Worm (Caenorhabditis elegans): ENCODE measurements around the gene fbxb-118.

fbxb-118 gene

DNA sequence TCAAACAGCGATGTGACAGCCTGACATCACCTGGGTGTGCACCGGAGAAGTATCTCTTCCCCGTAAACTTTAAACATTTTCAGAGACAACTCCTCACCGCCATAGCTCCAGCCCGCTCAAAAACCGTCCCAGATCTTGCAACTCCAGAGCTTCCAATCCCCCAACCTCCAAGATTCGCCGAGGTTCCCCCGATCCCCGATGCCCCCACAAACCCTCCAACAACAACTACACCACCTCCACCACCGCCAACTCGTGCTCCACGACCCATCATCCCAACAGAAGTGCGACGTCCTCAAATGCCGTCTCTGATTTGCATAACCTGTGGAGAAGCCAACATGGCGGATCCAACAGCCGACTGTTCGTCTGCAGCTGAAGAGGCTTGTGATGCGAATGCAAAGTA, 7.2 kb upstream of the fbxb-118 start:
- TF ChIP-seq ceh-83 (GFP tag; optimal IDR thresholded peaks at IDR 0.05) (no peak), ham-2 (GFP tag; optimal IDR thresholded peaks at IDR 0.05) (no peak), nhr-237 (tag; optimal IDR thresholded peaks at IDR 0.05) (no peak), mls-2 (tag; optimal IDR thresholded peaks at IDR 0.05) (no peak), unc-120 (tag; optimal IDR thresholded peaks at IDR 0.05; ENCODE audit: poor library complexity, severe bottlenecking) (no peak), mep-1 (tag; optimal IDR thresholded peaks at IDR 0.05) (no peak), M03D4.4 (tag; optimal IDR thresholded peaks at IDR 0.05) (no peak), elt-1 (tag; optimal IDR thresholded peaks at IDR 0.05; ENCODE audit: borderline replicate concordance, insufficient read depth) (no peak)

- TF ChIP-seq ceh-43 (GFP tag; optimal IDR thresholded peaks at IDR 0.05) (no peak), flh-1 (GFP tag; optimal IDR thresholded peaks at IDR 0.05) (no peak), mab-5 (tag; optimal IDR thresholded peaks at IDR 0.05) (no peak), drap-1 (GFP tag; optimal IDR thresholded peaks at IDR 0.05) (no peak), tbx-8 (GFP tag; optimal IDR thresholded peaks at IDR 0.05) (no peak), mls-2 (tag; optimal IDR thresholded peaks at IDR 0.05) (no peak), lin-32 (GFP tag; optimal IDR thresholded peaks at IDR 0.05) (no peak), sem-2 (GFP tag; optimal IDR thresholded peaks at IDR 0.05) (no peak), ham-2 (GFP tag; optimal IDR thresholded peaks at IDR 0.05) (no peak), bed-3 (GFP tag; optimal IDR thresholded peaks at IDR 0.05) (no peak), ceh-39 (tag; optimal IDR thresholded peaks at IDR 0.05) (no peak), sptf-1 (tag; optimal IDR thresholded peaks at IDR 0.05) (no peak), unc-39 (tag; optimal IDR thresholded peaks at IDR 0.05) (no peak), ceh-83 (GFP tag; optimal IDR thresholded peaks at IDR 0.05) (no peak), nhr-2 (tag; optimal IDR thresholded peaks at IDR 0.05) (no peak)
Observed at ce11 chrII:4068141-4068540, 4.2 kb upstream of the fbxb-118 start.

DNA sequence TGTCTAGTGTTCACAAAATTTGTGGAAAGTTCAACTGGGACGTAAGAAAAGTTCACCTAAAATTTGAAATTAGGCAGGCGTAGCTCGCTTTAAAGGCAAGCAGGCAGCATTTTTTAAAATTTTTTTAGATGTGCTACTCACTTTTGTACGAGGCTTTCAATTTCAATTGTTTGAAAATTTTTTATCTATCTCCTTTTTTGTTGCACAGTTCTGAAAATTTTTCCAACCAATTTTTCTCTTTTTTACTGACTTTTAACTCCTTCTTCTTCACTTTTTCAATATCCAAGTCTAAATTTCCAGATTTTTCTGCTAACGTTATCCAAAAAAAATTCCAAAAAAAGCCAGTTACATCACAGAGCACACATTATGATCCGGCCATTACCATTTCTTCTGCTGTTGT, 3.4 kb upstream of the fbxb-118 start, which contains the start of gene W06A11.1:
Gene W06A11.1, plus strand, starts transcription at position 301 of the 400 bp plus-strand sequence.
- no peak for TF ChIP-seq elt-1 (tag; optimal IDR thresholded peaks at IDR 0.05; ENCODE audit: borderline replicate concordance, insufficient read depth)

DNA sequence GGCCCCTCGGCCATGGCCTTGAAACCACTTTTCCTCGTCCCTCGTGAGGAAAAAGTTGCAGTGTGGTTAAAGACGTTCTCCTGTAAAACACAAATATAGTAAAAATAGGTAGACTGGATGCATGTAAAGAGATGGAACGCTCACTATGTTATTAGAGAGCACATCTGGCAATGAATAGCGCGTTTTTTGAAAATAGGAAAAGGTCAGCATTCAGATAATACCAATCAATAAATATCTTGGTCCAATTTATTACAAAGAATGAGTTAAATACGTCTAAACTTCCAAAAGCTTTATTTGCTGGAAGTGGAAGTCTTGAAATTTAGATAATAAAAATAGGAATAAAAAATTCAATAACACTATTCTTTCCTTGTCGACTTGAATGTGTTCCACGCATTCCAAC, 1.4 kb downstream of the fbxb-118 start, which contains the start of gene gadr-4:
Gene gadr-4, minus strand, starts transcription at position 101 of the 400 bp plus-strand sequence.
- TF ChIP-seq ceh-39 (tag; optimal IDR thresholded peaks at IDR 0.05) = no peak
- no peak for TF ChIP-seq elt-1 (tag; optimal IDR thresholded peaks at IDR 0.05; ENCODE audit: borderline replicate concordance, insufficient read depth)
- TF ChIP-seq mls-2 (tag; optimal IDR thresholded peaks at IDR 0.05) = no peak
- no peak for TF ChIP-seq ceh-43 (GFP tag; optimal IDR thresholded peaks at IDR 0.05)
- TF ChIP-seq nhr-76 (tag; optimal IDR thresholded peaks at IDR 0.05) = no peak
- no peak for TF ChIP-seq mep-1 (tag; optimal IDR thresholded peaks at IDR 0.05)
- no peak for TF ChIP-seq flh-1 (GFP tag; optimal IDR thresholded peaks at IDR 0.05)
- TF ChIP-seq bed-3 (GFP tag; optimal IDR thresholded peaks at IDR 0.05) = no peak

ce11 chrII:4049672-4050071, 14.2 kb downstream of the fbxb-118 start:
- TF ChIP-seq lsy-2 (tag; optimal IDR thresholded peaks at IDR 0.05) = peak; percentile 13

DNA sequence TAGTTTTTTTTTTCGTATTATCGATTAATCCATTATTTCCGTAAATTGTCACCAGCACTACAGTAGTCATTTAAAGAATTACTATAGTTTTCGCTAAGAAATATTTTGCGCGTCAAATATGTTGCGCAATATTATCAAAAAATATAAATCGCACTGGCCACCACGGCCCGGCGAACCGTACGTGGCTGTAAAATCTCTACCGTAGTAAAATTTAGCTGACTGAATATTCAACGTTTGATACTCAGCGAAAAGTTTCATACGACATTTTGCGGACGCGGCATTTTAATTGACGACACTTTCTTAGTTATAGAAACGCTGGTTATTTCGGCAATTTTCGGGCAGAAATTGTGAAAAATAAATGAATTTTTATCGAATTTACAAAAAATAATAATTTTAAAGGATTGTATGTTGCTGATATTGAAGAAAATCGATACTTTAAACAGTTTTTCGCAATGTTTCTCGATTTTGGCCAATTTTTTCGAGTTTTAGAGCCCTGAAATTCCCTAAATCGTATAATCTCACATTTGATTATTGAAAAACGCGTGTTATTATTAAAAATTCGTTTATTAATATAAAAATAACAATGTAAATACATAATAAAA, 16.0 kb downstream of the fbxb-118 start:
- peak; percentile 21 for TF ChIP-seq zip-8 (tag; optimal IDR thresholded peaks at IDR 0.05)
- peak; percentile 50 for TF ChIP-seq lsy-2 (tag; optimal IDR thresholded peaks at IDR 0.05)

DNA sequence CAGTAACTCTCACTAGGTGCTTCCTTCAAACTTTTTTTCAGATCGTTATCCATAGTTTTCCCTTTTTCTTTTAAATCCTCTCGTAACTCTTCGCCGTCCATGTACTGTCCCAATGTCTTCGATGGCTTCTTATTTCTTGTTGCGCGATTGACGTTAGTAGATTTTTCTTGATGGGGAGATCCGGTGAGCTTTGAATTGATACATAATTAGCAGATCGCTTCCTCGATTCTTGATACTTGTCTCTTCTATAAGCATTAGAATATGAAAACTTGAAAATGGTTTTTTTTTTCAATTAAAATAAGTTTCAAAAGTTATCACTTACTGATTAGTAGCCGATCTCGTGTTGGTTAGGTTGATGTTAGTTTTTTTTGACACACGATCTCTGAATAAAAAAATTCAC, 18.5 kb downstream of the fbxb-118 start, which contains the start of gene K07D4.2:
Gene K07D4.2, minus strand, starts transcription at position 101 of the 400 bp plus-strand sequence.
- TF ChIP-seq bed-3 (GFP tag; optimal IDR thresholded peaks at IDR 0.05) (no peak), ham-2 (GFP tag; optimal IDR thresholded peaks at IDR 0.05) (no peak), unc-120 (tag; optimal IDR thresholded peaks at IDR 0.05; ENCODE audit: poor library complexity, severe bottlenecking) (no peak), nhr-28 (tag; optimal IDR thresholded peaks at IDR 0.05) (no peak), mab-5 (tag; optimal IDR thresholded peaks at IDR 0.05) (no peak), nhr-76 (tag; optimal IDR thresholded peaks at IDR 0.05) (no peak)

DNA sequence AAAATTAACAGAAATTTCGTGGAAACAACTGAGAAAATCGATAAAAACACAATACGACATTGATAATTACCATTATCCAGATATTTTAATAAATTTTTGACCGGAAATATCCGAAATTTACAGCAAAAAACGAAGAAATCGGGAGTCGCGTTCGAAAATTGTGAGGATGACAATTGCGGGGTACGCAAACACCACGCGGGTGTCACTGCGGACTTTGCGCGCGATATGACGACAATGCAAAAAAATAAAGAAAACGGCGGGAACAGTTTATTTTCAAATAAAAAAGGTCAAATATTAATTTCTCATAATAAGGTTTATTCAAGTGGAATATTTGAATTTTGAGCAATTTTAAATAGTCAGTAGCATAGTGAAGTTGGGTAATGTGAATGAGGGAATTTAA, 19.5 kb downstream of the fbxb-118 start, which contains the start of gene rpn-11:
Gene rpn-11, minus strand, starts transcription at position 198 of the 400 bp plus-strand sequence.
- TF ChIP-seq tbx-8 (GFP tag; optimal IDR thresholded peaks at IDR 0.05) (no peak), nhr-2 (tag; optimal IDR thresholded peaks at IDR 0.05) (no peak), mep-1 (tag; optimal IDR thresholded peaks at IDR 0.05) (peak; percentile 53), sem-2 (GFP tag; optimal IDR thresholded peaks at IDR 0.05) (no peak), zip-8 (tag; optimal IDR thresholded peaks at IDR 0.05) (no peak), ztf-11 (tag; optimal IDR thresholded peaks at IDR 0.05) (no peak), unc-62 (GFP tag; optimal IDR thresholded peaks at IDR 0.05) (no peak), nhr-12 (tag; optimal IDR thresholded peaks at IDR 0.05) (no peak), ceh-39 (tag; optimal IDR thresholded peaks at IDR 0.05) (peak; percentile 21), M03D4.4 (tag; optimal IDR thresholded peaks at IDR 0.05) (peak; percentile 46), hlh-1 (tag; optimal IDR thresholded peaks at IDR 0.05) (no peak), bed-3 (GFP tag; optimal IDR thresholded peaks at IDR 0.05) (no peak), pha-4 (tag; optimal IDR thresholded peaks at IDR 0.05) (peak; percentile 59), lin-13 (tag; optimal IDR thresholded peaks at IDR 0.05) (peak; percentile 56), mab-5 (tag; optimal IDR thresholded peaks at IDR 0.05) (no peak), flh-1 (GFP tag; optimal IDR thresholded peaks at IDR 0.05) (no peak), nhr-76 (tag; optimal IDR thresholded peaks at IDR 0.05) (no peak), ceh-43 (GFP tag; optimal IDR thresholded peaks at IDR 0.05) (peak; percentile 36), nhr-237 (tag; optimal IDR thresholded peaks at IDR 0.05) (peak; percentile 64), unc-120 (tag; optimal IDR thresholded peaks at IDR 0.05; ENCODE audit: poor library complexity, severe bottlenecking) (no peak), sptf-1 (tag; optimal IDR thresholded peaks at IDR 0.05) (peak; percentile 54), cnd-1 (tag; optimal IDR thresholded peaks at IDR 0.05) (no peak), unc-39 (tag; optimal IDR thresholded peaks at IDR 0.05) (no peak), ceh-83 (GFP tag; optimal IDR thresholded peaks at IDR 0.05) (no peak)

Measured in whole organism, mixed stage, embryonic.